Fruit fly (Drosophila melanogaster): Measurements from ENCODE around the gene gudu.

gudu gene

DNA sequence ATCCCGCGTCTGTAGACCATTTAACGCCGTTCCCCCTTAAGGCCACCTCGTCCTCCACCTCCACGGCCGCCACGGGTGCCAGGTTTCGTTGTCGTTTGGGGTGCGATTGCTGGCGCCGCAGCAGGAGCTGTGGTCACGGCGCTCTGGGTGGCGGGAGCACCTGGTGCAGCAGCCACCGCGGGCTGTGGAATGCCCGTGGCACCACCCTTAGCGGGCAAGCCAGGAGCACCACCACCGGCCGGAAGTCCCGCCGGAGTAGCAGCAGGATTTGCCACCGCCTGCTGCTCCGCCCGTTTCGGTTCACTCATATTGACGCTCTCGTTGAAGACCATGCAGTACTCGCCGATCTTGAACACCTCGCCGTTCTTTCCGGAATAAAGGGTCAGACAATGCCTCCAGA, 20.7 kb downstream of the gudu start:
- TF ChIP-seq CG6854 (GFP tag; optimal IDR thresholded peaks at IDR 0.05) = no peak
- TF ChIP-seq pdm3 (GFP tag; optimal IDR thresholded peaks at IDR 0.05) = no peak
- no peak for TF ChIP-seq Eip78C (GFP tag)
- no peak for TF ChIP-seq fd85E (GFP tag; optimal IDR thresholded peaks at IDR 0.05)
- no peak for TF ChIP-seq OdsH (GFP tag; optimal IDR thresholded peaks at IDR 0.05)
- TF ChIP-seq Ets96B (tag; optimal IDR thresholded peaks at IDR 0.05) = no peak
- TF ChIP-seq CG10669 (GFP tag; optimal IDR thresholded peaks at IDR 0.05) = no peak
- no peak for TF ChIP-seq salr (GFP tag; optimal IDR thresholded peaks at IDR 0.05)
- TF ChIP-seq cyc (GFP tag; optimal IDR thresholded peaks at IDR 0.05) = no peak

DNA sequence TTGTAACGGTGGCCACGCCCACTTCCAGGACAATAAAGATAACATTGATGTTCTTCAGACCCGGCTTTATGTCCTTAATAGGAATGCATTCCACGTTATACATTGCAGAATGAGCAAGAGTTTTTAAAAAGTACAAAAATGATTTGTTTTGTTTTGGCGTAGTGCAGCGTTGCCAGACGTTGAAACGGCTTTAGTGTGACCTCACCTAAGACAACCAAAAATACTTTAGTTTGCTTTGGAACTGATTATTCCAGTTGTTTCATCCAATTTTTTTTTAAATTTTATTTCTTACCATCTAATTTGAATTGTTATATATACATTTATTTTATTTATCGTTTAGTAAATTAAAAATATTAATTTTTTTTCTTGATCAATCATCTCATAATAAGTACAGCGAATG, 21.3 kb downstream of the gudu start, which contains the start of gene CG5181:
TSS of gene CG5181 (minus strand) at position 208 of the 400 bp plus-strand sequence.
- TF ChIP-seq CG1621 (tag; optimal IDR thresholded peaks at IDR 0.05) = no peak
- no peak for TF ChIP-seq CG6854 (GFP tag; optimal IDR thresholded peaks at IDR 0.05)
- TF ChIP-seq dac (GFP tag; optimal IDR thresholded peaks at IDR 0.05) = no peak
- no peak for TF ChIP-seq salr (GFP tag; optimal IDR thresholded peaks at IDR 0.05)

dm6 chr2L:7410609-7411008, 22.3 kb downstream of the gudu start, which contains the start of gene CG15818:
TSS of gene CG15818 (plus strand) at chr2L:7410909.
- TF ChIP-seq cyc (GFP tag; optimal IDR thresholded peaks at IDR 0.05) (no peak), CG31627 (GFP tag; optimal IDR thresholded peaks at IDR 0.05) (no peak)

- TF ChIP-seq fkh (GFP tag; optimal IDR thresholded peaks at IDR 0.05) = peak; percentile 50
- no peak for TF ChIP-seq CG8319 (GFP tag; optimal IDR thresholded peaks at IDR 0.05)
- TF ChIP-seq Eip78C (GFP tag) = peak; percentile 67
- no peak for TF ChIP-seq Hr39 (GFP tag; optimal IDR thresholded peaks at IDR 0.05)
- peak; percentile 47 for TF ChIP-seq lz (GFP tag; optimal IDR thresholded peaks at IDR 0.05)
- TF ChIP-seq fd85E (GFP tag; optimal IDR thresholded peaks at IDR 0.05) = no peak
- TF ChIP-seq dac (GFP tag; optimal IDR thresholded peaks at IDR 0.05) = no peak
- TF ChIP-seq Sox14 (GFP tag; optimal IDR thresholded peaks at IDR 0.05) = peak; percentile 60
- no peak for TF ChIP-seq CG9139 (GFP tag; optimal IDR thresholded peaks at IDR 0.05)
- peak; percentile 17 for TF ChIP-seq cyc (GFP tag; optimal IDR thresholded peaks at IDR 0.05)
- TF ChIP-seq Smox (GFP tag; optimal IDR thresholded peaks at IDR 0.05) = no peak
- peak; percentile 63 for TF ChIP-seq esn (GFP tag; optimal IDR thresholded peaks at IDR 0.05)
- peak; percentile 34 for TF ChIP-seq topi (GFP tag; optimal IDR thresholded peaks at IDR 0.05)
- TF ChIP-seq CG31627 (GFP tag; optimal IDR thresholded peaks at IDR 0.05) = peak; percentile 54
- TF ChIP-seq Met (GFP tag; optimal IDR thresholded peaks at IDR 0.05) = no peak
- TF ChIP-seq Eip93F (GFP tag; optimal IDR thresholded peaks at IDR 0.05) = peak; percentile 55
- TF ChIP-seq CG3032 (tag; optimal IDR thresholded peaks at IDR 0.05) = peak; percentile 47
- no peak for TF ChIP-seq CG8119 (GFP tag; IDR thresholded peaks at IDR 0.05)
- TF ChIP-seq CG34406 (GFP tag; optimal IDR thresholded peaks at IDR 0.05) = no peak
- TF ChIP-seq CG32006 (GFP tag; optimal IDR thresholded peaks at IDR 0.05) = no peak
- TF ChIP-seq spab (GFP tag; optimal IDR thresholded peaks at IDR 0.05) = no peak
These were observed 23.8 kb downstream of the gudu start, which contains the start of gene chm for dm6 chr2L:7411947-7412621. TSS of gene chm (plus strand) at chr2L:7412417.

- TF ChIP-seq CG4318 (GFP tag; optimal IDR thresholded peaks at IDR 0.05) (peak; percentile 56), Sox14 (GFP tag; optimal IDR thresholded peaks at IDR 0.05) (peak; percentile 84), CG6854 (GFP tag; optimal IDR thresholded peaks at IDR 0.05) (peak; percentile 10), fd85E (GFP tag; optimal IDR thresholded peaks at IDR 0.05) (peak; percentile 23), CG9139 (GFP tag; optimal IDR thresholded peaks at IDR 0.05) (peak; percentile 45), CG15336 (GFP tag; IDR thresholded peaks at IDR 0.05) (peak; percentile 73), CG11294 (GFP tag; IDR thresholded peaks at IDR 0.05) (0 out of 2 replicates have a peak, but pooled peaks have one; percentile 48), Sox15 (GFP tag; optimal IDR thresholded peaks at IDR 0.05) (peak; percentile 78), Ets21C (GFP tag; optimal IDR thresholded peaks at IDR 0.05) (peak; percentile 52), dac (GFP tag; optimal IDR thresholded peaks at IDR 0.05) (peak; percentile 39), lz (GFP tag; optimal IDR thresholded peaks at IDR 0.05) (peak; percentile 83), vri (GFP tag; optimal IDR thresholded peaks at IDR 0.05) (peak; percentile 58), fd59A (GFP tag; optimal IDR thresholded peaks at IDR 0.05) (peak; percentile 68), Blimp-1 (GFP tag; optimal IDR thresholded peaks at IDR 0.05) (peak; percentile 72), CG11902 (GFP tag; optimal IDR thresholded peaks at IDR 0.05) (peak; percentile 42), Lpt (GFP tag; optimal IDR thresholded peaks at IDR 0.05) (peak; percentile 47), CG6808 (GFP tag; optimal IDR thresholded peaks at IDR 0.05) (peak; percentile 53), Gug (GFP tag; IDR thresholded peaks at IDR 0.05) (peak; percentile 38), svp (GFP tag) (peak; percentile 98)
These were observed 30.1 kb downstream of the gudu start for dm6 chr2L:7418148-7418988.

All from whole organism, prepupa.